Worm (Caenorhabditis elegans): ENCODE results near the gene C36C5.15.

- TF ChIP-seq him-1 (tag; optimal IDR thresholded peaks at IDR 0.05), result no peak
- TF ChIP-seq dao-5 (tag; optimal IDR thresholded peaks at IDR 0.05), result no peak
- no peak for TF ChIP-seq W03F9.2 (tag; optimal IDR thresholded peaks at IDR 0.05)
These were observed 19.5 kb upstream of the C36C5.15 start, which contains the start of gene lag-2 for ce11 chrV:3188043-3188442.

Measured in whole organism, L4/young adult.